Fruit fly (Drosophila melanogaster) S2 (cell line): ENCODE results near the gene Obp99c.

Experiments used
- CG8478 ChIP-seq: fragments of >200 bp; optimal IDR thresholded peaks from 2 replicates; lab custom pipeline; 2018
- CTCF ChIP-seq, 2 experiments: fragments of >200 bp; optimal IDR thresholded peaks; 2 replicates each; lab custom pipeline; 2018

DNA sequence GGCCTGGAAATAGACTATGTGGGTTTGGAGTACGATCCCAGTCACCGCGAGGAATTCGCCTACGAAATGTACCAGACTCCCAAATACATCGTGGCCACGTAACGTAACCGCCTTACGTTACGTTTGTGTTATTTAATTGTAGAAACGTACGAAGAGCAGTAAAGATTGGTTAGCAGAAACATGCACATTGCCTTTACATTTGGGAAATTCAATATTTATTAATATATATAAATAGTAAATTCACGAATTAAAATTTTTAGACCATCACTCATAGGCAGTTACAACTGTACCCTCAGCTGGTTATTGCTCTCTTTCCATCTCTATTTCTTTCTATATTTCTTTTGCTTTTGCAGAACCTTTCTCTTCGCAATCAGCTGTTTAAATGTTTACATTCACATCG lies 48.8 kb upstream of the Obp99c start, which contains the start of gene Gnpnat:
- TF ChIP-seq CG8478 (lab: Kevin White, UChicago) (no peak), CTCF (optimal IDR thresholded peaks at IDR 0.05; lab: Kevin White, UChicago) (no peak)
